Worm (Caenorhabditis elegans) whole organism, mixed stage, embryonic: ENCODE data around the gene clec-122.

Source experiments
- ceh-43 ChIP-seq: fragments of 200-800 bp; sonication (Bioruptor generic); optimal IDR thresholded peaks from 2 replicates; lab custom pipeline; 2018; ENCODE audit warnings: mild to moderate bottlenecking, missing genetic modification characterization, moderate library complexity, missing compliant biosample characterization
- ceh-83 ChIP-seq: fragments of 200-800 bp; sonication (Bioruptor generic); optimal IDR thresholded peaks from 2 replicates; lab custom pipeline; 2018; ENCODE audit warnings: mild to moderate bottlenecking, missing genetic modification characterization, missing compliant biosample characterization
- ces-1 ChIP-seq: fragments of 150-350 bp; optimal IDR thresholded peaks from 2 replicates; lab custom pipeline; 2014; ENCODE audit warnings: missing biosample characterization, missing genetic modification reagents, missing genetic modification characterization
- flh-1 ChIP-seq: fragments of 200-800 bp; sonication (Bioruptor generic); optimal IDR thresholded peaks from 2 replicates; lab custom pipeline; 2018; ENCODE audit warnings: mild to moderate bottlenecking, missing genetic modification characterization, moderate library complexity, missing compliant biosample characterization
- hlh-1 ChIP-seq: fragments of 150-350 bp; optimal IDR thresholded peaks from 2 replicates; lab custom pipeline; 2014; ENCODE audit warnings: missing biosample characterization, missing genetic modification reagents, missing genetic modification characterization
- lin-13 ChIP-seq: fragments of 150-350 bp; optimal IDR thresholded peaks from 2 replicates; lab custom pipeline; 2014; ENCODE audit warnings: missing biosample characterization, missing genetic modification characterization
- lsy-2 ChIP-seq: fragments of 150-350 bp; optimal IDR thresholded peaks from 2 replicates; lab custom pipeline; 2014; ENCODE audit warnings: missing biosample characterization, missing genetic modification characterization
- mab-5 ChIP-seq: fragments of 150-350 bp; optimal IDR thresholded peaks from 2 replicates; lab custom pipeline; 2014; ENCODE audit warnings: missing biosample characterization, missing genetic modification characterization
- nhr-12 ChIP-seq: fragments of 150-350 bp; optimal IDR thresholded peaks from 2 replicates; lab custom pipeline; 2014; ENCODE audit warnings: missing biosample characterization, missing genetic modification characterization
- nhr-237 ChIP-seq: fragments of 150-350 bp; optimal IDR thresholded peaks from 2 replicates; lab custom pipeline; 2014; ENCODE audit warnings: missing biosample characterization, missing genetic modification characterization
- sem-2 ChIP-seq: fragments of 200-800 bp; sonication (Bioruptor generic); optimal IDR thresholded peaks from 2 replicates; lab custom pipeline; 2018; ENCODE audit warnings: mild to moderate bottlenecking, missing genetic modification characterization, missing compliant biosample characterization
- snpc-4 ChIP-seq: fragments of 150-350 bp; optimal IDR thresholded peaks from 2 replicates; lab custom pipeline; 2014; ENCODE audit warnings: missing biosample characterization, missing genetic modification characterization
- unc-62 ChIP-seq: fragments of 150-350 bp; optimal IDR thresholded peaks from 2 replicates; lab custom pipeline; 2014; ENCODE audit warnings: missing biosample characterization, missing genetic modification reagents, missing genetic modification characterization
- ztf-11 ChIP-seq: fragments of 150-350 bp; optimal IDR thresholded peaks from 2 replicates; lab custom pipeline; 2014; ENCODE audit warnings: missing biosample characterization, missing genetic modification characterization

- no peak for TF ChIP-seq ztf-11 (tag; lab: Kevin White, UChicago)
- TF ChIP-seq nhr-237, result no peak
- no peak for TF ChIP-seq nhr-12
- TF ChIP-seq mab-5 (tag; lab: Kevin White, UChicago), result no peak
- TF ChIP-seq unc-62, result no peak
- TF ChIP-seq ces-1 (GFP tag; lab: Kevin White, UChicago), result no peak
- no peak for TF ChIP-seq ceh-43 (GFP tag; lab: Kevin White, UChicago)
- no peak for TF ChIP-seq lsy-2 (tag; lab: Kevin White, UChicago)
- no peak for TF ChIP-seq flh-1
- peak; percentile 43 for TF ChIP-seq ceh-83
- no peak for TF ChIP-seq lin-13 (tag; lab: Kevin White, UChicago)
- no peak for TF ChIP-seq hlh-1 (tag; lab: Kevin White, UChicago)
- TF ChIP-seq sem-2 (GFP tag; lab: Kevin White, UChicago), result no peak
- no peak for TF ChIP-seq snpc-4
Measured at ce11 chrII:3108101-3108500, 2.2 kb downstream of the clec-122 start.
